Worm (Caenorhabditis elegans): Measurements from ENCODE around the gene H04J21.4.

H04J21.4 gene

DNA sequence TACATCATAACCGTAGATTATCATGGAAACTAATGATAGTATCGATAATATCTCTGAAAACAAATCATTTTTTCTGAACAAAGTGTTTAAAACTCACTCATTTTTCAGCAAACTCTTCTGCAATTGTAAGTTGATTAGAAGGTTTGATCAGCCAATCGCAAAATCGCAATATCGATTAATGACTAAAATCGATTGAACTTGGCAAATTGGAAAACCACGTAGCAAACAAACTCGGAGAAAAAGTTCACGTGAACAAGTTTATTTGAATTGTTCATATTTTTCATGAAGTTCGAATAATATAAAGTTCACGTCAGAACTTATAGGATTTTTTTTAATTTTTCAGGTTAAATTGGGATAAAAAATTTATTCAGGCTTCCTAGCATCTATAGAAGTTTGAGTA, 3.5 kb upstream of the H04J21.4 start, which contains the start of gene H04J21.1:
Gene H04J21.1 (minus strand): TSS at position 101 of the 400 bp plus-strand sequence.
- TF ChIP-seq fkh-2 (tag; optimal IDR thresholded peaks at IDR 0.05) (no peak), elt-1 (tag; optimal IDR thresholded peaks at IDR 0.05) (no peak), ceh-16 (tag; optimal IDR thresholded peaks at IDR 0.05) (no peak), ceh-28 (tag; optimal IDR thresholded peaks at IDR 0.05) (no peak), fkh-10 (GFP tag; optimal IDR thresholded peaks at IDR 0.05) (no peak), nhr-43 (tag; optimal IDR thresholded peaks at IDR 0.05; ENCODE audit: poor library complexity, severe bottlenecking) (no peak), zag-1 (tag; optimal IDR thresholded peaks at IDR 0.05) (no peak)

DNA sequence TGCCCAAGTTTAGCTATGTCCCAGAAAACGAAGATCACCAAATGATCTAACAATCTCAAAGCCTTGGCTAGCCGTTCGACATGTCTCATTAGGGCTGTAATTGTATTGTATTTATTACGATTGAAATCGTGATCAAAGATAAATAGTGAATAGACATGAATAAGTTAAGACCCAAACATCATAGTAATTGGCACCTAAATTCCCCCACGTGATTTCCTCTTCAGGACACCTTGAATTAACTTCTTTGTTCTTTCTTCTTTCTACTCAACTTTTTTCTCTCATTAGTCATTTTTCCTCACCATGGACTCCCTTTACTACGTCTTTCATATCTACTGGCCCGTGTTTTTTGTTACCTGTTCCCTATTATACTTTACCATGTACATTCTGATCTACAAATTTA, 5.7 kb downstream of the H04J21.4 start, which contains the start of gene srd-69:
Gene srd-69 (plus strand): TSS at position 301 of the 400 bp plus-strand sequence.
- TF ChIP-seq nhr-23 (tag; optimal IDR thresholded peaks at IDR 0.05) = no peak
- no peak for TF ChIP-seq nhr-77 (tag; optimal IDR thresholded peaks at IDR 0.05)
- TF ChIP-seq nhr-76 (tag; optimal IDR thresholded peaks at IDR 0.05) = no peak
- TF ChIP-seq nfya-1 (tag; optimal IDR thresholded peaks at IDR 0.05; ENCODE audit: insufficient read depth) = no peak
- no peak for TF ChIP-seq nhr-12 (tag; optimal IDR thresholded peaks at IDR 0.05)
- TF ChIP-seq elt-2 (tag; optimal IDR thresholded peaks at IDR 0.05) = no peak
- TF ChIP-seq egl-5 (tag; optimal IDR thresholded peaks at IDR 0.05) = no peak

DNA sequence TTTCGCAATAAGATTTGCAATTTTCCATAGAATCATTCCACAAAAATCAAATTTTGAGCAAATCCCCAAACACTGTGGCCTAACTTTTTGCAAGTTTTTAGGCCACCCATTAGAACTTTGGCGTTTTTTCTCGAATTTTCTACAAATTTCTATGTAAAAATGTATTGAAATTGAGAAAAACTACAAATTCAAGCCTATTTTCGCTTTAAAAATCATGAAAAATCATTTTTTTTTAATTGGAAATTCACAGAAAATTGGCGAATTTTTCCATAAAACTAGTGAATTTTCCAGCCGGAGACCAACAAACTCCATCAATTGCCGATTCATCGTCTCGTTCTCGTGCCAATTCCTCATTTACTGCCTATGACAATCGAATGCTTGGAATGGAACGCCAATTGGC, 18.4 kb downstream of the H04J21.4 start:
- TF ChIP-seq pha-4 (tag; optimal IDR thresholded peaks at IDR 0.05) = no peak
- TF ChIP-seq jun-1 (tag; optimal IDR thresholded peaks at IDR 0.05) = no peak
- TF ChIP-seq fkh-2 (tag; optimal IDR thresholded peaks at IDR 0.05) = no peak
- TF ChIP-seq ceh-28 (tag; optimal IDR thresholded peaks at IDR 0.05) = no peak
- TF ChIP-seq ZK546.5 (tag; optimal IDR thresholded peaks at IDR 0.05) = no peak
- TF ChIP-seq ztf-11 (tag; optimal IDR thresholded peaks at IDR 0.05) = no peak
- no peak for TF ChIP-seq tbx-2 (tag; optimal IDR thresholded peaks at IDR 0.05)
- TF ChIP-seq nhr-67 (tag; optimal IDR thresholded peaks at IDR 0.05) = no peak
- TF ChIP-seq egl-27 (tag; optimal IDR thresholded peaks at IDR 0.05) = no peak
- no peak for TF ChIP-seq nhr-23 (tag; optimal IDR thresholded peaks at IDR 0.05)
- no peak for TF ChIP-seq ceh-16 (tag; optimal IDR thresholded peaks at IDR 0.05)
- TF ChIP-seq ama-1 (optimal IDR thresholded peaks at IDR 0.05) = no peak

DNA sequence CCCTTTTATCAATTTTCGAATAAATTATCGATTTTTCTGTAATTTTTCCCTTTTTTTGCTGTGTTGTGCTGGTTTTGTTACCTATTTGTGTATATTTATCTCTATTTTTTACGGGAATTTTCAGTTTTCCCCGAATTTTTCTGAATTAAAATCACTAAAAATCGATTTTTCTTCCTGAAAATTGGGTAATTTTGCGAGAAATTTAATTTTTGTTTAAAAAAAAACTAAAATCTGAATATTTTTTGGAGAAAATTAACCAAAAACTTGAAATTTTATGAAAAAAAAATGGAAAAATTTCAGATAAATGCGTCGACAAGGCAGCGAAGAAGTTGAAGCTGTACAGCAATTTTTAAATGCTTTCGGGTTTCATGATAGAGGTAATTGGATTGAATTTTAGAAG, 21.0 kb downstream of the H04J21.4 start, which contains the start of gene gip-1:
Gene gip-1 (plus strand): TSS at position 301 of the 400 bp plus-strand sequence.
- TF ChIP-seq ztf-11 (tag; optimal IDR thresholded peaks at IDR 0.05) (no peak), nhr-12 (tag; optimal IDR thresholded peaks at IDR 0.05) (no peak), elt-1 (tag; optimal IDR thresholded peaks at IDR 0.05) (no peak), fos-1 (tag; optimal IDR thresholded peaks at IDR 0.05) (no peak), egl-5 (tag; optimal IDR thresholded peaks at IDR 0.05) (no peak), unc-39 (tag; optimal IDR thresholded peaks at IDR 0.05) (no peak), nhr-23 (tag; optimal IDR thresholded peaks at IDR 0.05) (no peak), lsy-12 (tag; optimal IDR thresholded peaks at IDR 0.05) (no peak), lin-15B (tag; optimal IDR thresholded peaks at IDR 0.05) (no peak), nhr-76 (tag; optimal IDR thresholded peaks at IDR 0.05) (no peak), nhr-237 (tag; optimal IDR thresholded peaks at IDR 0.05) (no peak), fkh-2 (tag; optimal IDR thresholded peaks at IDR 0.05) (no peak), ceh-82 (tag; optimal IDR thresholded peaks at IDR 0.05) (no peak), nfya-1 (tag; optimal IDR thresholded peaks at IDR 0.05; ENCODE audit: insufficient read depth) (no peak), daf-12 (tag; optimal IDR thresholded peaks at IDR 0.05) (no peak), nhr-25 (tag; optimal IDR thresholded peaks at IDR 0.05) (no peak), eor-1 (tag; optimal IDR thresholded peaks at IDR 0.05) (no peak), R02D3.7 (tag; optimal IDR thresholded peaks at IDR 0.05) (no peak), pqm-1 (tag; optimal IDR thresholded peaks at IDR 0.05) (no peak)

DNA sequence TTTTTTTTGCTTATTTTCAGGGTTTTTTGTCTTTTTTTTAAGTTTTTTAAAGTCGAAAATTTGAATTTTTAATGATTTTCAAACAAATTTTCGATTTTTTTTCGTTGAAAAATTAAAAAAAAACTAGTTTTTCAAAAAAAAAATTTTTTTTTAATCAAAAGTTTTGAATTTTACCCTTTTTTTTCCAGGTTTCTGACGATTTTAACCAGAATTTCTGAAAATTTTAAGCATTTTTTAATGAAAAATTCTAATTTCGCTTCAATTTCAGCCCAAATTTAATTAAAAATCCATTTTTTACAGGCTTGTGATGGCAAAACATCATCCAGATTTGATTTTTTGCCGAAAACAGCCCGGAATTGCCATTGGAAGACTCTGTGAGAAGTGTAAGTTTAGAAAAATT, 25.1 kb downstream of the H04J21.4 start, which contains the start of gene phf-5:
Gene phf-5 (plus strand): TSS at position 301 of the 400 bp plus-strand sequence.
- TF ChIP-seq nhr-12 (tag; optimal IDR thresholded peaks at IDR 0.05) (no peak), jun-1 (tag; optimal IDR thresholded peaks at IDR 0.05) (no peak), nhr-67 (tag; optimal IDR thresholded peaks at IDR 0.05) (no peak), elt-1 (tag; optimal IDR thresholded peaks at IDR 0.05) (no peak), fkh-2 (tag; optimal IDR thresholded peaks at IDR 0.05) (no peak), pha-4 (tag; optimal IDR thresholded peaks at IDR 0.05) (no peak), fkh-10 (GFP tag; optimal IDR thresholded peaks at IDR 0.05) (no peak), ztf-4 (tag; optimal IDR thresholded peaks at IDR 0.05) (no peak), unc-39 (tag; optimal IDR thresholded peaks at IDR 0.05) (no peak), lin-15B (tag; optimal IDR thresholded peaks at IDR 0.05) (no peak), snpc-4 (tag; optimal IDR thresholded peaks at IDR 0.05) (no peak), ama-1 (optimal IDR thresholded peaks at IDR 0.05) (no peak), nhr-237 (tag; optimal IDR thresholded peaks at IDR 0.05) (no peak)

Data from whole organism, L3 larva.